Worm (Caenorhabditis elegans) whole organism, midembryonic: Measurements from ENCODE around the gene C04E6.7.

ENCODE experiments used
- T22C8.4 ChIP-seq: fragments of 200-800 bp; sonication (Bioruptor generic); IDR thresholded peaks from 2 replicates; pipeline ENCODE4 v1.3.6; 2022; ENCODE audit warnings: missing genetic modification characterization, missing compliant biosample characterization
- cog-1 ChIP-seq: sonication (generic microtip); optimal IDR thresholded peaks from 2 replicates; lab custom pipeline; 2016; ENCODE audit warnings: missing genetic modification characterization, missing compliant biosample characterization
- flt-1 ChIP-seq: fragments of 200-800 bp; sonication (Bioruptor generic); IDR thresholded peaks from 2 replicates; pipeline ENCODE4 v1.3.6; 2022; ENCODE audit warnings: missing genetic modification characterization, missing compliant biosample characterization
- klf-2 ChIP-seq: fragments of 200-800 bp; sonication (Bioruptor generic); conservative IDR thresholded peaks from 2 replicates; pipeline ENCODE4 v1.3.6; 2022; ENCODE audit warnings: missing genetic modification reagents, missing genetic modification characterization, missing compliant biosample characterization
- med-1 ChIP-seq: sonication (generic microtip); optimal IDR thresholded peaks from 2 replicates; lab custom pipeline; 2017; ENCODE audit warnings: missing genetic modification characterization, mild to moderate bottlenecking, missing compliant biosample characterization, antibody characterized with exemption, missing genetic modification reagents; ENCODE audit not compliant: insufficient read depth
- ref-1 ChIP-seq: fragments of 200-800 bp; sonication (Bioruptor generic); conservative IDR thresholded peaks from 2 replicates; pipeline ENCODE4 v1.3.6; 2022; ENCODE audit warnings: missing genetic modification reagents, missing genetic modification characterization, missing compliant biosample characterization
- tab-1 ChIP-seq: fragments of 200-800 bp; sonication (Bioruptor generic); IDR thresholded peaks from 2 replicates; pipeline ENCODE4 v1.3.6; 2022; ENCODE audit warnings: missing genetic modification characterization, missing compliant biosample characterization
- ztf-23 ChIP-seq: fragments of 200-800 bp; sonication (Bioruptor generic); IDR thresholded peaks from 2 replicates; pipeline ENCODE4 v1.3.6; 2022; ENCODE audit warnings: missing genetic modification reagents, missing genetic modification characterization, missing compliant biosample characterization
- ztf-29 ChIP-seq: fragments of 200-800 bp; sonication (Bioruptor generic); IDR thresholded peaks from 2 replicates; pipeline ENCODE4 v1.3.6; 2022; ENCODE audit warnings: missing genetic modification reagents, missing genetic modification characterization, missing compliant biosample characterization

DNA sequence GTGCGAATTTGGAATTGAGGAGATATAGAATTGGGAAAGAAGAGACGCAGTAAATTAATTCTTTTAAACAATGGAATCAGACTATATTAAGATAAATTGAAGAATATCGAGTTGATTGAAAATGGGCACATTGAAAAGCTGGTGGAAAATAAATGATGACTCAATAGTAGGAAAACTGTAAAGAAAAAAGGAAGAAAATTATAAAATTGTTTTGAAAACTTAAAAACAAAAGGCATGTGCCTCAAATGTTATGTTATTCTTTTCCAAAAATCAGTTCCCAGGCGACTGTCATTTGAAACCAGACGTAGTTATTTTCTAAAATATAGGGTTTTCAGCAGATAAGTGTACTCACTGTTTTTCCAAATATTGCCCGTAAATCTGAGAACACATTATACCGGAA is 26.8 kb downstream of the C04E6.7 start, which contains the start of gene C04E6.12:
- TF ChIP-seq tab-1 (GFP tag; lab: Robert Waterston, UW) (no peak), ztf-29 (GFP tag; lab: Robert Waterston, UW) (no peak), flt-1 (no peak), cog-1 (no peak), ztf-23 (GFP tag; lab: Robert Waterston, UW) (no peak), ref-1 (GFP tag; lab: Robert Waterston, UW) (no peak), klf-2 (GFP tag; lab: Robert Waterston, UW) (no peak), T22C8.4 (GFP tag; lab: Robert Waterston, UW) (no peak), med-1 (GFP tag; lab: Kevin White, UChicago) (no peak)
